Worm (Caenorhabditis elegans) whole organism, L1 larva: Measurements from ENCODE around the gene Y51H4A.24.
"Not testable (repeated sequence)": the region's sequence is repeated elsewhere in the genome, so short reads cannot be mapped to it uniquely, and the experiment has no call there.

Experiments used
- C04F5.9 ChIP-seq: sonication (generic microtip); optimal IDR thresholded peaks from 2 replicates; lab custom pipeline; 2016; ENCODE audit warnings: missing genetic modification characterization, missing compliant biosample characterization
- C16A3.4 ChIP-seq: fragments of 150-350 bp; optimal IDR thresholded peaks from 2 replicates; lab custom pipeline; 2014; ENCODE audit warnings: missing biosample characterization, missing genetic modification characterization
- C34B4.2 ChIP-seq: sonication (generic microtip); optimal IDR thresholded peaks from 2 replicates; lab custom pipeline; 2017; ENCODE audit warnings: mild to moderate bottlenecking, missing genetic modification characterization, missing compliant biosample characterization
- aha-1 ChIP-seq: fragments of 150-350 bp; optimal IDR thresholded peaks from 2 replicates; lab custom pipeline; 2014; ENCODE audit warnings: missing biosample characterization, missing genetic modification characterization
- aly-2 ChIP-seq: fragments of 150-350 bp; optimal IDR thresholded peaks from 2 replicates; lab custom pipeline; 2014; ENCODE audit warnings: missing biosample characterization, missing genetic modification characterization
- ceh-63 ChIP-seq: fragments of 200-800 bp; sonication (Bioruptor generic); optimal IDR thresholded peaks from 2 replicates; lab custom pipeline; 2018; ENCODE audit warnings: mild to moderate bottlenecking, missing genetic modification characterization, missing compliant biosample characterization
- ceh-8 ChIP-seq: fragments of 200-800 bp; sonication (Bioruptor generic); optimal IDR thresholded peaks from 2 replicates; lab custom pipeline; 2018; ENCODE audit warnings: mild to moderate bottlenecking, missing genetic modification characterization, moderate library complexity, missing compliant biosample characterization
- ceh-82 ChIP-seq, 3 experiments: fragments of 150-350 bp in 1 of 3; sonication (generic microtip) in 2 of 3; optimal IDR thresholded peaks; 2 replicates each; lab custom pipeline; 2014 to 2017; ENCODE audit warnings: missing biosample characterization in 3 of 3, missing genetic modification characterization in 3 of 3
- ceh-88 ChIP-seq: fragments of 200-800 bp; sonication (Bioruptor generic); IDR thresholded peaks from 2 replicates; pipeline ENCODE4 v1.3.6; 2022; ENCODE audit warnings: missing genetic modification characterization, missing compliant biosample characterization
- ceh-90 ChIP-seq: sonication (generic microtip); optimal IDR thresholded peaks from 2 replicates; lab custom pipeline; 2016; ENCODE audit warnings: missing genetic modification characterization, missing compliant biosample characterization
- dpl-1 ChIP-seq, 3 experiments: fragments of 150-350 bp in 2 of 3; sonication (generic microtip) in 1 of 3; optimal IDR thresholded peaks; 2 replicates each; lab custom pipeline; 2014 to 2017; ENCODE audit warnings: missing biosample characterization in 3 of 3, missing genetic modification characterization in 3 of 3, missing genetic modification reagents in 3 of 3
- egl-13 ChIP-seq: sonication (generic microtip); optimal IDR thresholded peaks from 2 replicates; lab custom pipeline; 2016; ENCODE audit warnings: missing genotype, missing genetic modification reagents, missing genetic modification characterization, missing compliant biosample characterization
- elt-2 ChIP-seq: sonication (generic microtip); optimal IDR thresholded peaks from 2 replicates; lab custom pipeline; 2016; ENCODE audit warnings: missing genetic modification characterization, mild to moderate bottlenecking, inconsistent platforms, missing compliant biosample characterization, missing genetic modification reagents
- ets-5 ChIP-seq: fragments of 200-800 bp; sonication (Bioruptor generic); IDR thresholded peaks from 2 replicates; pipeline ENCODE4 v1.3.6; 2022; ENCODE audit warnings: missing genetic modification characterization, missing compliant biosample characterization
- fkh-4 ChIP-seq: sonication (generic microtip); optimal IDR thresholded peaks from 2 replicates; lab custom pipeline; 2016; ENCODE audit warnings: missing compliant biosample characterization, missing genetic modification characterization, borderline replicate concordance
- fkh-8 ChIP-seq: sonication (generic microtip); optimal IDR thresholded peaks from 2 replicates; lab custom pipeline; 2016; ENCODE audit warnings: mild to moderate bottlenecking, missing genetic modification characterization, missing compliant biosample characterization
- fos-1 ChIP-seq: fragments of 150-350 bp; optimal IDR thresholded peaks from 2 replicates; lab custom pipeline; 2014; ENCODE audit warnings: missing biosample characterization, missing genetic modification characterization
- hlh-17 ChIP-seq: fragments of 200-800 bp; sonication (Bioruptor generic); optimal IDR thresholded peaks from 2 replicates; lab custom pipeline; 2018; ENCODE audit warnings: missing genetic modification characterization, mild to moderate bottlenecking, missing compliant biosample characterization, moderate library complexity, borderline replicate concordance
- irx-1 ChIP-seq: sonication (generic microtip); optimal IDR thresholded peaks from 2 replicates; lab custom pipeline; 2016; ENCODE audit warnings: missing genetic modification characterization, missing compliant biosample characterization
- isw-1 ChIP-seq: fragments of 200-800 bp; sonication (Bioruptor generic); IDR thresholded peaks from 2 replicates; pipeline ENCODE4 v1.3.6; 2022; ENCODE audit warnings: missing genetic modification characterization, missing compliant biosample characterization
- lin-13 ChIP-seq: fragments of 150-350 bp; optimal IDR thresholded peaks from 2 replicates; lab custom pipeline; 2014; ENCODE audit warnings: missing biosample characterization, missing genetic modification reagents, missing genetic modification characterization
- lin-35 ChIP-seq, 2 experiments: fragments of 150-350 bp; optimal IDR thresholded peaks; 2 replicates each; lab custom pipeline; 2014; ENCODE audit warnings: missing biosample characterization in 2 of 2, missing genetic modification characterization in 2 of 2, missing genetic modification reagents in 2 of 2
- lsy-2 ChIP-seq, 2 experiments: fragments of 150-350 bp; optimal IDR thresholded peaks; 2 replicates each; lab custom pipeline; 2014; ENCODE audit warnings: missing biosample characterization in 2 of 2, missing genetic modification characterization in 2 of 2
- mef-2 ChIP-seq: fragments of 150-350 bp; optimal IDR thresholded peaks from 2 replicates; lab custom pipeline; 2014; ENCODE audit warnings: missing biosample characterization, missing genetic modification characterization
- nhr-19 ChIP-seq: fragments of 200-800 bp; sonication (Bioruptor generic); conservative IDR thresholded peaks from 2 replicates; pipeline ENCODE4 v1.3.6; 2022; ENCODE audit warnings: missing genetic modification characterization, missing compliant biosample characterization
- nhr-28 ChIP-seq: fragments of 150-350 bp; optimal IDR thresholded peaks from 2 replicates; lab custom pipeline; 2014; ENCODE audit warnings: missing biosample characterization, missing genetic modification characterization
- nhr-47 ChIP-seq: sonication (generic microtip); optimal IDR thresholded peaks from 2 replicates; lab custom pipeline; 2016; ENCODE audit warnings: mild to moderate bottlenecking, missing genetic modification characterization, moderate library complexity, missing compliant biosample characterization
- nhr-77 ChIP-seq: fragments of 150-350 bp; optimal IDR thresholded peaks from 2 replicates; lab custom pipeline; 2014; ENCODE audit warnings: missing biosample characterization, missing genetic modification characterization
- pag-3 ChIP-seq: sonication (generic microtip); optimal IDR thresholded peaks from 2 replicates; lab custom pipeline; 2017; ENCODE audit warnings: missing genetic modification characterization, mild to moderate bottlenecking, missing compliant biosample characterization, antibody characterized with exemption, borderline replicate concordance; ENCODE audit not compliant: insufficient read depth
- rnt-1 ChIP-seq: sonication (generic microtip); optimal IDR thresholded peaks from 2 replicates; lab custom pipeline; 2016; ENCODE audit warnings: mild to moderate bottlenecking, missing genetic modification characterization, moderate library complexity, missing compliant biosample characterization
- snu-23 ChIP-seq: sonication (generic microtip); optimal IDR thresholded peaks from 2 replicates; lab custom pipeline; 2016; ENCODE audit warnings: missing genetic modification characterization, missing compliant biosample characterization
- sox-4 ChIP-seq: sonication (generic microtip); optimal IDR thresholded peaks from 2 replicates; lab custom pipeline; 2016; ENCODE audit warnings: missing genetic modification characterization, missing compliant biosample characterization
- sptf-1 ChIP-seq: fragments of 150-350 bp; optimal IDR thresholded peaks from 2 replicates; lab custom pipeline; 2014; ENCODE audit warnings: missing biosample characterization, missing genetic modification characterization
- tlp-1 ChIP-seq: fragments of 150-350 bp; optimal IDR thresholded peaks from 2 replicates; lab custom pipeline; 2014; ENCODE audit warnings: missing biosample characterization, missing genetic modification characterization
- unc-30 ChIP-seq: sonication (generic microtip); optimal IDR thresholded peaks from 2 replicates; lab custom pipeline; 2017; ENCODE audit warnings: missing biosample characterization, missing genetic modification characterization
- unc-86 ChIP-seq: sonication (generic microtip); optimal IDR thresholded peaks from 2 replicates; lab custom pipeline; 2016; ENCODE audit warnings: missing genetic modification characterization, missing compliant biosample characterization
- xbp-1 ChIP-seq: sonication (generic microtip); optimal IDR thresholded peaks from 2 replicates; lab custom pipeline; 2016; ENCODE audit warnings: missing genetic modification characterization, missing compliant biosample characterization
- ztf-11 ChIP-seq, 2 experiments: sonication (generic microtip); optimal IDR thresholded peaks; 2 replicates each; lab custom pipeline; 2016 to 2017; ENCODE audit warnings: missing genetic modification characterization in 2 of 2, missing biosample characterization in 1 of 2, missing compliant biosample characterization in 1 of 2
- ztf-4 ChIP-seq: fragments of 150-350 bp; optimal IDR thresholded peaks from 2 replicates; lab custom pipeline; 2014; ENCODE audit warnings: missing biosample characterization, missing genetic modification characterization

Y51H4A.24 gene

ce11 chrIV:16751087-16751486, 10.4 kb upstream of the Y51H4A.24 start:
- no peak for TF ChIP-seq unc-86 (tag; lab: Kevin White, UChicago)
- TF ChIP-seq sptf-1: no peak
- no peak for TF ChIP-seq ceh-82 (tag; optimal IDR thresholded peaks at IDR 0.05; lab: Kevin White, UChicago)
- TF ChIP-seq lin-35 (GFP tag; optimal IDR thresholded peaks at IDR 0.05; lab: Kevin White, UChicago): no peak
- TF ChIP-seq irx-1 (tag; lab: Kevin White, UChicago): no peak
- no peak for TF ChIP-seq pag-3 (tag; lab: Kevin White, UChicago)
- no peak for TF ChIP-seq xbp-1 (tag; lab: Kevin White, UChicago)
- no peak for TF ChIP-seq lin-13 (GFP tag; lab: Kevin White, UChicago)
- no peak for TF ChIP-seq aly-2 (tag; lab: Kevin White, UChicago)
- no peak for TF ChIP-seq nhr-28 (tag; lab: Kevin White, UChicago)
- TF ChIP-seq lsy-2 (tag; optimal IDR thresholded peaks at IDR 0.05; lab: Kevin White, UChicago): no peak
- no peak for TF ChIP-seq nhr-47 (tag; lab: Kevin White, UChicago)
- no peak for TF ChIP-seq elt-2 (tag; lab: Kevin White, UChicago)
- no peak for TF ChIP-seq isw-1 (GFP tag; lab: Robert Waterston, UW)
- no peak for TF ChIP-seq sox-4 (tag; lab: Kevin White, UChicago)
- TF ChIP-seq snu-23 (GFP tag; lab: Kevin White, UChicago): no peak
- no peak for TF ChIP-seq fkh-4 (tag; lab: Kevin White, UChicago)
- TF ChIP-seq fos-1 (tag; lab: Kevin White, UChicago): no peak
- TF ChIP-seq aha-1 (tag; lab: Kevin White, UChicago): no peak

ce11 chrIV:16743530-16743929, 2.9 kb upstream of the Y51H4A.24 start, which contains the start of gene Y43D4A.1:
Gene Y43D4A.1, plus strand, starts transcription at chrIV:16743830.
- TF ChIP-seq unc-30 (tag; lab: Kevin White, UChicago) (no peak), hlh-17 (GFP tag; lab: Kevin White, UChicago) (no peak), mef-2 (no peak), fos-1 (tag; lab: Kevin White, UChicago) (no peak), ceh-63 (GFP tag; lab: Kevin White, UChicago) (no peak), lsy-2 (tag; optimal IDR thresholded peaks at IDR 0.05; lab: Kevin White, UChicago) (no peak), fkh-8 (tag; lab: Kevin White, UChicago) (no peak), ceh-90 (tag; lab: Kevin White, UChicago) (no peak), ztf-4 (tag; lab: Kevin White, UChicago) (no peak)

- TF ChIP-seq elt-2 (tag; lab: Kevin White, UChicago) (peak; percentile 47), C16A3.4 (tag; lab: Kevin White, UChicago) (no peak)
Measured at ce11 chrIV:16735957-16736356, 4.7 kb downstream of the Y51H4A.24 start, which contains the start of gene Y51H4A.25. Gene Y51H4A.25, plus strand, starts transcription at chrIV:16736329.

- TF ChIP-seq lin-35 (GFP tag; optimal IDR thresholded peaks at IDR 0.05; lab: Kevin White, UChicago); ets-5; ceh-88 (GFP tag; lab: Robert Waterston, UW): not testable (repeated sequence)
Measured at ce11 chrIV:16722616-16723015, 18.1 kb downstream of the Y51H4A.24 start, which contains the start of gene Y51H4A.23. Gene Y51H4A.23, plus strand, starts transcription at chrIV:16722916.

ce11 chrIV:16722000-16722607, 18.6 kb downstream of the Y51H4A.24 start:
- TF ChIP-seq ceh-88 (GFP tag; lab: Robert Waterston, UW) (no peak), ztf-11 (tag; optimal IDR thresholded peaks at IDR 0.05; lab: Kevin White, UChicago) (no peak)

- TF ChIP-seq lsy-2 (tag; optimal IDR thresholded peaks at IDR 0.05; lab: Kevin White, UChicago): no peak
- TF ChIP-seq fos-1 (tag; lab: Kevin White, UChicago): no peak
- no peak for TF ChIP-seq nhr-77
- no peak for TF ChIP-seq C34B4.2 (tag; lab: Kevin White, UChicago)
- no peak for TF ChIP-seq tlp-1 (tag; lab: Kevin White, UChicago)
- TF ChIP-seq egl-13 (tag; lab: Kevin White, UChicago): no peak
- no peak for TF ChIP-seq nhr-19
- no peak for TF ChIP-seq ceh-8 (GFP tag; lab: Kevin White, UChicago)
- no peak for TF ChIP-seq dpl-1 (GFP tag; optimal IDR thresholded peaks at IDR 0.05; lab: Kevin White, UChicago)
- TF ChIP-seq rnt-1: no peak
- TF ChIP-seq C04F5.9 (tag; lab: Kevin White, UChicago): no peak
- TF ChIP-seq ceh-63 (GFP tag; lab: Kevin White, UChicago): no peak
Measured at ce11 chrIV:16720412-16720811, 20.3 kb downstream of the Y51H4A.24 start, which contains the start of gene Y51H4A.22. Gene Y51H4A.22, plus strand, starts transcription at chrIV:16720712.
